Worm (Caenorhabditis elegans): ENCODE data around the gene adt-1.

Gene adt-1

ce11 chrX:12679603-12680002 lies 971 bp downstream of the adt-1 start:
- TF ChIP-seq W03F9.2 (tag; optimal IDR thresholded peaks at IDR 0.05), result no peak
- no peak for TF ChIP-seq him-1 (tag; optimal IDR thresholded peaks at IDR 0.05)
- no peak for TF ChIP-seq dao-5 (tag; optimal IDR thresholded peaks at IDR 0.05)

- TF ChIP-seq him-1 (tag; optimal IDR thresholded peaks at IDR 0.05) (no peak), dao-5 (tag; optimal IDR thresholded peaks at IDR 0.05) (no peak), W03F9.2 (tag; optimal IDR thresholded peaks at IDR 0.05) (no peak)
These were observed 8.8 kb downstream of the adt-1 start for ce11 chrX:12687482-12687881.

ce11 chrX:12688632-12689031 lies 10.0 kb downstream of the adt-1 start:
- TF ChIP-seq W03F9.2 (tag; optimal IDR thresholded peaks at IDR 0.05) (no peak), him-1 (tag; optimal IDR thresholded peaks at IDR 0.05) (no peak), dao-5 (tag; optimal IDR thresholded peaks at IDR 0.05) (no peak)

- TF ChIP-seq him-1 (tag; optimal IDR thresholded peaks at IDR 0.05) (no peak), dao-5 (tag; optimal IDR thresholded peaks at IDR 0.05) (no peak), W03F9.2 (tag; optimal IDR thresholded peaks at IDR 0.05) (no peak)
These were observed 11.2 kb downstream of the adt-1 start for ce11 chrX:12689869-12690268.

- TF ChIP-seq him-1 (tag; optimal IDR thresholded peaks at IDR 0.05) (no peak), dao-5 (tag; optimal IDR thresholded peaks at IDR 0.05) (no peak), W03F9.2 (tag; optimal IDR thresholded peaks at IDR 0.05) (no peak)
These were observed 11.7 kb downstream of the adt-1 start for ce11 chrX:12690346-12690745.

- TF ChIP-seq W03F9.2 (tag; optimal IDR thresholded peaks at IDR 0.05) (no peak), him-1 (tag; optimal IDR thresholded peaks at IDR 0.05) (no peak), dao-5 (tag; optimal IDR thresholded peaks at IDR 0.05) (no peak)
These were observed 12.7 kb downstream of the adt-1 start, which contains the start of gene ugt-50 for ce11 chrX:12691306-12691705. Gene ugt-50 (plus strand): TSS chrX:12691573.

- TF ChIP-seq dao-5 (tag; optimal IDR thresholded peaks at IDR 0.05), result no peak
These were observed 13.2 kb downstream of the adt-1 start for ce11 chrX:12691740-12692383.

ce11 chrX:12693150-12693589 lies 14.5 kb downstream of the adt-1 start:
- TF ChIP-seq W03F9.2 (tag; optimal IDR thresholded peaks at IDR 0.05), result no peak
- TF ChIP-seq him-1 (tag; optimal IDR thresholded peaks at IDR 0.05), result peak; percentile 13

- TF ChIP-seq W03F9.2 (tag; optimal IDR thresholded peaks at IDR 0.05), result no peak
- TF ChIP-seq dao-5 (tag; optimal IDR thresholded peaks at IDR 0.05), result no peak
- TF ChIP-seq him-1 (tag; optimal IDR thresholded peaks at IDR 0.05), result no peak
These were observed 21.8 kb downstream of the adt-1 start, which contains the start of gene nhr-26 for ce11 chrX:12700456-12700855. Gene nhr-26 (minus strand): TSS chrX:12700465.

ce11 chrX:12701963-12702362 lies 23.3 kb downstream of the adt-1 start, which contains the start of gene nhr-214:
Gene nhr-214 (minus strand): TSS chrX:12702063.
- no peak for TF ChIP-seq dao-5 (tag; optimal IDR thresholded peaks at IDR 0.05)
- TF ChIP-seq W03F9.2 (tag; optimal IDR thresholded peaks at IDR 0.05), result no peak
- no peak for TF ChIP-seq him-1 (tag; optimal IDR thresholded peaks at IDR 0.05)

ce11 chrX:12702713-12703112 lies 24.1 kb downstream of the adt-1 start:
- no peak for TF ChIP-seq dao-5 (tag; optimal IDR thresholded peaks at IDR 0.05)
- no peak for TF ChIP-seq W03F9.2 (tag; optimal IDR thresholded peaks at IDR 0.05)
- no peak for TF ChIP-seq him-1 (tag; optimal IDR thresholded peaks at IDR 0.05)

ce11 chrX:12704721-12705120 lies 26.1 kb downstream of the adt-1 start, which contains the start of gene nhr-272:
Gene nhr-272 (minus strand): TSS chrX:12704821.
- TF ChIP-seq W03F9.2 (tag; optimal IDR thresholded peaks at IDR 0.05) (no peak), dao-5 (tag; optimal IDR thresholded peaks at IDR 0.05) (no peak), him-1 (tag; optimal IDR thresholded peaks at IDR 0.05) (no peak)

- TF ChIP-seq dao-5 (tag; optimal IDR thresholded peaks at IDR 0.05), result no peak
- no peak for TF ChIP-seq W03F9.2 (tag; optimal IDR thresholded peaks at IDR 0.05)
- no peak for TF ChIP-seq him-1 (tag; optimal IDR thresholded peaks at IDR 0.05)
These were observed 33.7 kb downstream of the adt-1 start, which contains the start of gene rgs-2 for ce11 chrX:12712353-12712752. Gene rgs-2 (plus strand): TSS chrX:12712653.

ce11 chrX:12713014-12713413 lies 34.4 kb downstream of the adt-1 start:
- TF ChIP-seq him-1 (tag; optimal IDR thresholded peaks at IDR 0.05), result no peak
- no peak for TF ChIP-seq W03F9.2 (tag; optimal IDR thresholded peaks at IDR 0.05)
- no peak for TF ChIP-seq dao-5 (tag; optimal IDR thresholded peaks at IDR 0.05)

- TF ChIP-seq dao-5 (tag; optimal IDR thresholded peaks at IDR 0.05) (no peak), W03F9.2 (tag; optimal IDR thresholded peaks at IDR 0.05) (no peak), him-1 (tag; optimal IDR thresholded peaks at IDR 0.05) (no peak)
These were observed 42.8 kb downstream of the adt-1 start for ce11 chrX:12721429-12721828.
